Fruit fly (Drosophila melanogaster): ENCODE results near the gene CG42726.

CG42726 gene

DNA sequence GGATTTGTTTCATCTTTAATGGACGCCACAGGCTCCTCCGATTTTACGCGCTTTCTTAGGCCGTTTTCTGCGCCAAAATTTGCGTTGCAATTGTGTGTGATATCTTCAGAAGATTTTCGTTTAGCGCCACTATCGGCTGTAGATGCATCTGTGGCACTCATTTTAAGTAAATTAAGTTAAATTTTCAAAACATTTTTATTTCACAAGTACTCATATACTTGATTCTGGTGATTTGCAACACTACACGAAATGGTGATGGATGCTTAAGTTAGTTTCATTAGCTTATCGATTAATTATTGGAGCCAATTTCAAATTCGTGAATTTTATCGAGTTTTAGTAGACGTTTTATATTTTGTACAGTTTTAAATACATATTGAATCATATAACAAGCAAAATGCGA, 15.8 kb downstream of the CG42726 start, which contains the start of gene CG6171:
Gene CG6171 (minus strand): TSS at position 250 of the 400 bp plus-strand sequence.
- TF ChIP-seq insv (optimal IDR thresholded peaks at IDR 0.05): no peak

DNA sequence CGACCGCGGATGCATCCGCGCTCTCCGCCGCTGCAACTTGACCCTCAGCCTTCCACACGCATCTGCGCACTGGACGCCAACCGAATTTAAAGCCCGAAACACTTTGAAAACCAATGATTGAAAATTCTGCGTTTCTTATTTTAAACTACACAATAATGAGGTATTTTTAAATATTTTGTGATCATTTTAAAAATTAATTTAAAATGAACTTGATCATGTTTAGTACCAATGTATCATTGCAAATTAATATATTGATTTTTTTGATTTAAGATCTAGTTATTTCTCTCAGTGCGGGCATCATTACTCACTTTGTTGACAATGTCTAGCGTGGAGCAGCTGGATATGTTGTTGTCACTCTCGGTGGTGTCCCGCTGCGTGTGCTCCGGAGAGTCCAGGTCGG, 19.0 kb downstream of the CG42726 start:
- TF ChIP-seq h (optimal IDR thresholded peaks at IDR 0.05) (no peak), Myc (optimal IDR thresholded peaks at IDR 0.05) (no peak), psq (optimal IDR thresholded peaks at IDR 0.05) (no peak), Sin3A (optimal IDR thresholded peaks at IDR 0.05) (no peak), ttk (optimal IDR thresholded peaks at IDR 0.05) (no peak), insv (optimal IDR thresholded peaks at IDR 0.05) (no peak)

DNA sequence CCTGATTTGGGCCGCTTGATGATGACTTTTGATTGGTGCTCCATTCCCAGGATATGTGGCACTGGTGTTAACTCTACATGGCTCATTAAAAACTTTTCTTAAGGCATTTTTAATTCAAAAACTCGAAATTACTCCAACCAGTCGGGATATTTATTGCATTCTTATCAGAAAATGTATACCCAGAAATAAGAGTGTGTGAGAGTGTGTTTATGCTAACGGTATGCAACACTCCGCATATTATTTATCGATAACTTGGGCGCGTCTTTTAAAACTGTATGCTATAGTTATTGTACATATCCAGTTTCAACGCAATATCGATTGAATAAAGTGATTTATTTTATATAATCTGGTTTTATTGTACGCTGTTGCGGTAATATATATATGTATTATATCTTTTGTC, 19.6 kb downstream of the CG42726 start, which contains the start of gene CG34404:
Gene CG34404 (minus strand): TSS at position 189 of the 400 bp plus-strand sequence.
- TF ChIP-seq insv (optimal IDR thresholded peaks at IDR 0.05) (no peak), Myc (optimal IDR thresholded peaks at IDR 0.05) (no peak), Sin3A (optimal IDR thresholded peaks at IDR 0.05) (no peak), psq (optimal IDR thresholded peaks at IDR 0.05) (no peak), ttk (optimal IDR thresholded peaks at IDR 0.05) (no peak), h (optimal IDR thresholded peaks at IDR 0.05) (no peak)

DNA sequence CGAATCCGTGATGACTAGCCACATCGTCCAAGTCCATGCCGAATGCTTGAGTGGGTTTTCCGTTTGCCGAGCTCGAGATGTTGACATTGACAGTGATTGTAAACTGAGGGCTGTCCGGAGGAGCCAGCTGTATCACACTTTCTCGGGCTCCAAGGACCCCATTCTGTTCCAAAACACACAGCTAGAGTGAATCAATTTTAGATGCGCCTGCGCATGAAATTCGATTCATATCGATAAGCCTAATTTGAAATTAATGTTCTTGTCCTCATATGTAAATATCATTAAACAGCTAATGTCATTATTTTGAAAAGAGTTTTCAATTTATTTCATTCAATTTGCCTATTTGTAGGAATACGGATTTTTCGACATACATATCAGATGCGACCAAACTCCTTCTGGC, 21.9 kb downstream of the CG42726 start, which contains the start of gene CG14868:
Gene CG14868 (minus strand): TSS at position 204 of the 400 bp plus-strand sequence.
- no peak for TF ChIP-seq insv (optimal IDR thresholded peaks at IDR 0.05)
- no peak for TF ChIP-seq h (optimal IDR thresholded peaks at IDR 0.05)
- TF ChIP-seq ttk (optimal IDR thresholded peaks at IDR 0.05): no peak

DNA sequence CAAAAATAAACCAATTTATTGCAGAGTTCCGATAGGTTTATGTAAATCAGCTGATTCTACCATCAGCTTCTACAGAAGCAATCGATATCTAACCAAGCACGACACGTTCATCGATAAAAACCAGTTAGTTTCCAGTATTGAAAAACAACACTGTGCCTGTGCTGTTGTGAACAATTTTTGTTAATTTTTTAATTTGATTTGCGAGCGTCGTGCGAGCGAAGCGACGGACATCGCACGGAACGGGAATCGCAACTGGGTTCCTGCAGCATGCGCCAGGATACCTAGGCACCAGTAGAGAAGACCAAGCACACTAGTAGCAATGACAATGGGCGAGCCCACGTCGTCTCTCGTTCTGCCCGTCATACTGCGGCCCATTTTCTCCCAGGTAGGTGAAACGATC, 24.0 kb downstream of the CG42726 start, which contains the start of the genes Ccm3 and CG6136:
Gene Ccm3 (plus strand): TSS at position 125 of the 400 bp plus-strand sequence.
Gene CG6136 (minus strand): TSS at position 380 of the 400 bp plus-strand sequence.
- TF ChIP-seq Myc (optimal IDR thresholded peaks at IDR 0.05) (no peak), Sin3A (optimal IDR thresholded peaks at IDR 0.05) (no peak)

DNA sequence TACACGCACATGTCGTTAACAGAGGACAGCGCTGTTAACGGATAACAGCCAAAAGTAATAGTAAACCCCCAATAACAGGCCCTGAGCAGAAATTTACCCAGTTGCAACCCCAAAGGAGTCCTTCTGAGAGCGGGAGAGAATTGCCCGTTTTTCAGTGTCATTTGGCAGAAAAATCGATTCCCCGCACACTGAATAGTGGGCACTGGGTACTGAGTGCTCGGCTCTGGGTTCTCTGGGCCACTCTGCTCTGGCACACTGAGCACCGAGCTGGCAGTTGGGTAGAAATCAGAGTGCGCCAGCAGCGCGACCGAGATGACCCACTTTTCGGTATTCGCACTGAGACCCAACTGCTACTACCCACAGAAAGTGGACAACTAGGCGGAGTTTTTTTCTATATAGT, 26.5 kb downstream of the CG42726 start, which contains the start of gene Rbp:
Gene Rbp (plus strand): TSS at position 239 of the 400 bp plus-strand sequence.
- TF ChIP-seq h (optimal IDR thresholded peaks at IDR 0.05) (no peak), Sin3A (optimal IDR thresholded peaks at IDR 0.05) (no peak), Myc (optimal IDR thresholded peaks at IDR 0.05) (no peak)

DNA sequence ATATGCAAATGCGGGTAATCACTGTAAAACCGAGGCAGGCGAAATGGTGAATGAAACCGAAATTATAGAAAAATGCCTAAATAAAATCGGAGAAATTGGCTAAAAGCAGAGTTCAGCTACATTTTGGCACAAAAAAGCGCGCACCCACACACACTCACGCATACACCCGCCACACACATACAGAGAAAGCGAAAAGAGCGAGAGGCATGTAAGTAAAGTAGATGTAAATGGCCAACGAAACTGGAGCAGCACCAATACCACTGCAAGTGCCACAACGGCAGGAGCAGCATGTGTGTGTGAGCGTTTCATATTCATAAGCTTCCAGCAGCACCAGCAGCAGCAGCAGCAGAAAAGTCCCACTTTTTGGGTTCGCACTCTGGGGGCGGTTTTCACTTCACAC, 27.6 kb downstream of the CG42726 start:
- TF ChIP-seq psq (optimal IDR thresholded peaks at IDR 0.05) (no peak), ttk (optimal IDR thresholded peaks at IDR 0.05) (no peak), h (optimal IDR thresholded peaks at IDR 0.05) (no peak), insv (optimal IDR thresholded peaks at IDR 0.05) (no peak), Myc (optimal IDR thresholded peaks at IDR 0.05) (no peak), Sin3A (optimal IDR thresholded peaks at IDR 0.05) (no peak)

DNA sequence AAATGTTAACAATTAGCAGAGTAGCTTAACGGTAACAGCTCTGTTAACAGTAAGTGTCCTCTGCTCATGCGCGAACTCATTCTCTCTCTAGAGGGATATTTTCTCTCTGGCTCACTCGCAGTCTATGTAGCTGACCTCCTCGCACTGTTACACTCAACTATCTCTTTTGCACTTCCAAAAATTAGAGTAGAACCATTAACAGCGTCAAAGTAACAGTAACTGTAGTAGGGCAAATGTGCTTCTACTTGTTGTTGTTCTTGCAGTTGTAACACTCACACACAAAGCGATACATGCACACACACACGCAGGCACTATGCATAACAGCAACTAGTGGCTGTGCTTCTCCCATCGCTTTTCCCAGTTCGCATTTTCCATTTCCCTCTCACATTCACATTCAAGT, 31.2 kb downstream of the CG42726 start:
- TF ChIP-seq Sin3A (optimal IDR thresholded peaks at IDR 0.05) (no peak), ttk (optimal IDR thresholded peaks at IDR 0.05) (no peak), Myc (optimal IDR thresholded peaks at IDR 0.05) (no peak), insv (optimal IDR thresholded peaks at IDR 0.05) (no peak), h (optimal IDR thresholded peaks at IDR 0.05) (no peak), psq (optimal IDR thresholded peaks at IDR 0.05) (no peak)

DNA sequence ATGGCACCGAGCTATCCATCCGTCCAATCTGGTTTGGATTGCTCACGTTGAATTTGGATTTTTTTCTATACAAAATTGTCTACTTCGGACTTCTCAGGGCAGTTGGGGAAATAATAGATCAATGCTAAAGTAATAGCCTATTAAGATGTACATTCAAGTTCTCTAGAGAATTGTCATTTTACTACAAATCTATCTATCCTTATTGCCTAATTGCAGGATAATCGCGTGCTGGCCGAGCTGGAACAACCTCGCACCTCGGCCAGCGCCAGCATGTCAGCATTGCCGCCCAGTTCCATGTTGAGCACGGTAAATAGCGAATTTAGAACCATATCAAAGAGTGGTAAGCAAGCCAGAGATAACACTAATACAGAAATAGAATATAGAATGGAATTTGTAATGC, 35.0 kb downstream of the CG42726 start, which contains the start of gene h-cup:
Gene h-cup (minus strand): TSS at position 101 of the 400 bp plus-strand sequence.
- TF ChIP-seq psq (optimal IDR thresholded peaks at IDR 0.05): no peak
- no peak for TF ChIP-seq Sin3A (optimal IDR thresholded peaks at IDR 0.05)
- TF ChIP-seq ttk (optimal IDR thresholded peaks at IDR 0.05): no peak
- TF ChIP-seq insv (optimal IDR thresholded peaks at IDR 0.05): no peak
- no peak for TF ChIP-seq h (optimal IDR thresholded peaks at IDR 0.05)

DNA sequence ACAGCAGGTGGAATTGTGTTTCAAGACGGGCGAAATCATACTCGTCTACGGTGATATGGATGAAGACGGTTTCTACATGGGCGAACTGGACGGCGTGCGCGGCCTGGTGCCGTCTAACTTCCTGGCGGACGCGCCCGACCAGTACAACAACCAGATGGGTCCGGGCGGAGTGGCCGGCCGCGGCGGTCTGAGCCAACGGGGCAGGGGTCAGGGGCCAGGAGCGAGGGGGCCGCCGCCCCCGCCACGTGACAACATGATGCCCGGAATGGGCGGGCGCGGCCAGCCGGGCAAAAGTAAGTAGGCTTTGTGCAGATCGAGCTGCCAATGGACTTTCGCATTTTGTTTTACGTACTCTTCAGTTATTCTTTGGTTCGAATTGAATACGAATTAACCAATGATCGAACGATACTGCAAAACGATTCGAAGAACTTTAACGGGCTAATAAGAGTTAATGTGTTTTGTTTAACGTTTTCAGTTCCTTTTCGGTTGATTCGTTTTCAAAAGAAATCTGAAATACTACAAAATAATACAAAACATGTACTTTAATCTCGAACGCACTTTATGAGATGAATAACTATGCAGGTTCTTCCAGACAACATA, 45.5 kb downstream of the CG42726 start:
- TF ChIP-seq insv (optimal IDR thresholded peaks at IDR 0.05) (no peak), psq (optimal IDR thresholded peaks at IDR 0.05) (no peak), Sin3A (optimal IDR thresholded peaks at IDR 0.05) (no peak), h (optimal IDR thresholded peaks at IDR 0.05) (no peak), ttk (optimal IDR thresholded peaks at IDR 0.05) (no peak), Myc (optimal IDR thresholded peaks at IDR 0.05) (no peak)

Data from Kc167 (cell line).